Worm (Caenorhabditis elegans) whole organism, young adult: ENCODE results near the gene acs-4.
A peak's percentile ranks its signal among the peaks of the same experiment; 100 is the strongest.

Source experiments
- B0336.3 ChIP-seq: fragments of 200-800 bp; sonication (Bioruptor generic); IDR thresholded peaks from 2 replicates; pipeline ENCODE4 v1.3.6; 2022; ENCODE audit warnings: missing genetic modification characterization, missing compliant biosample characterization
- F10E7.11 ChIP-seq: sonication (generic microtip); optimal IDR thresholded peaks from 2 replicates; lab custom pipeline; 2017; ENCODE audit warnings: mild to moderate bottlenecking, missing genetic modification characterization, moderate library complexity, missing compliant biosample characterization
- F22D6.2 ChIP-seq: sonication (generic microtip); optimal IDR thresholded peaks from 2 replicates; lab custom pipeline; 2016; ENCODE audit warnings: mild to moderate bottlenecking, missing genetic modification characterization, missing compliant biosample characterization
- F57A8.1 ChIP-seq: fragments of 200-800 bp; sonication (Bioruptor generic); optimal IDR thresholded peaks from 2 replicates; lab custom pipeline; 2018; ENCODE audit warnings: mild to moderate bottlenecking, missing genetic modification characterization, moderate library complexity, missing compliant biosample characterization
- K11D2.4 ChIP-seq: fragments of 200-800 bp; sonication (Bioruptor generic); IDR thresholded peaks from 2 replicates; pipeline ENCODE4 v1.3.6; 2022; ENCODE audit warnings: missing genetic modification reagents, missing genetic modification characterization, missing compliant biosample characterization
- T26A5.8 ChIP-seq: sonication (generic microtip); optimal IDR thresholded peaks from 2 replicates; lab custom pipeline; 2016; ENCODE audit warnings: missing genetic modification characterization, missing compliant biosample characterization
- ZK185.1 ChIP-seq: sonication (generic microtip); optimal IDR thresholded peaks from 2 replicates; lab custom pipeline; 2016; ENCODE audit warnings: mild to moderate bottlenecking, missing genetic modification characterization, missing compliant biosample characterization; ENCODE audit not compliant: poor library complexity, severe bottlenecking
- aptf-2 ChIP-seq: fragments of 200-800 bp; sonication (Bioruptor generic); conservative IDR thresholded peaks from 2 replicates; pipeline ENCODE4 v1.3.6; 2022; ENCODE audit warnings: missing genetic modification reagents, missing genetic modification characterization, missing compliant biosample characterization
- aptf-3 ChIP-seq: fragments of 200-800 bp; sonication (Bioruptor generic); IDR thresholded peaks from 2 replicates; pipeline ENCODE4 v1.3.6; 2022; ENCODE audit warnings: missing genetic modification characterization, missing compliant biosample characterization
- athp-1 ChIP-seq: sonication (generic microtip); optimal IDR thresholded peaks from 2 replicates; lab custom pipeline; 2017; ENCODE audit warnings: mild to moderate bottlenecking, missing genetic modification characterization, missing compliant biosample characterization
- attf-3 ChIP-seq: fragments of 200-800 bp; sonication (Bioruptor generic); conservative IDR thresholded peaks from 2 replicates; pipeline ENCODE4 v1.3.6; 2022; ENCODE audit warnings: missing genetic modification reagents, missing genetic modification characterization, missing compliant biosample characterization
- ceh-27 ChIP-seq: fragments of 200-800 bp; sonication (Bioruptor generic); optimal IDR thresholded peaks from 2 replicates; lab custom pipeline; 2018; ENCODE audit warnings: mild to moderate bottlenecking, missing genetic modification characterization, moderate library complexity, missing compliant biosample characterization
- die-1 ChIP-seq: sonication (generic microtip); optimal IDR thresholded peaks from 2 replicates; lab custom pipeline; 2016; ENCODE audit warnings: missing genotype, mild to moderate bottlenecking, missing genetic modification characterization, missing compliant biosample characterization
- dox-1 ChIP-seq: fragments of 200-800 bp; sonication (Bioruptor generic); IDR thresholded peaks from 2 replicates; pipeline ENCODE4 v1.3.6; 2022; ENCODE audit warnings: missing genetic modification reagents, missing genetic modification characterization, missing compliant biosample characterization
- egl-44 ChIP-seq: fragments of 200-800 bp; sonication (Bioruptor generic); IDR thresholded peaks from 2 replicates; pipeline ENCODE4 v1.3.6; 2022; ENCODE audit warnings: missing genetic modification reagents, missing genetic modification characterization, missing compliant biosample characterization
- ets-4 ChIP-seq: fragments of 200-800 bp; sonication (Bioruptor generic); optimal IDR thresholded peaks from 2 replicates; lab custom pipeline; 2018; ENCODE audit warnings: mild to moderate bottlenecking, missing genetic modification characterization, missing compliant biosample characterization
- gei-17 ChIP-seq: fragments of 200-800 bp; sonication (Bioruptor generic); optimal IDR thresholded peaks from 2 replicates; lab custom pipeline; 2018; ENCODE audit warnings: mild to moderate bottlenecking, missing genetic modification characterization, missing compliant biosample characterization
- hlh-12 ChIP-seq: sonication (generic microtip); optimal IDR thresholded peaks from 2 replicates; lab custom pipeline; 2016; ENCODE audit warnings: missing genetic modification characterization, missing compliant biosample characterization
- hmg-1.2 ChIP-seq: fragments of 200-800 bp; sonication (Bioruptor generic); IDR thresholded peaks from 2 replicates; pipeline ENCODE4 v1.3.6; 2022; ENCODE audit warnings: missing genetic modification reagents, missing genetic modification characterization, missing compliant biosample characterization
- lin-40 ChIP-seq: sonication (generic microtip); optimal IDR thresholded peaks from 2 replicates; lab custom pipeline; 2016; ENCODE audit warnings: missing genetic modification characterization, mild to moderate bottlenecking, missing compliant biosample characterization, missing genotype, missing genetic modification reagents
- madf-10 ChIP-seq: sonication (generic microtip); optimal IDR thresholded peaks from 2 replicates; lab custom pipeline; 2016; ENCODE audit warnings: mild to moderate bottlenecking, missing genetic modification characterization, missing compliant biosample characterization
- madf-3 ChIP-seq: fragments of 200-800 bp; sonication (Bioruptor generic); IDR thresholded peaks from 2 replicates; pipeline ENCODE4 v1.3.6; 2022; ENCODE audit warnings: missing genetic modification reagents, missing genetic modification characterization, missing compliant biosample characterization
- nfya-1 ChIP-seq: sonication (generic microtip); optimal IDR thresholded peaks from 2 replicates; lab custom pipeline; 2017; ENCODE audit warnings: antibody characterized with exemption, missing compliant biosample characterization, missing genetic modification characterization, borderline replicate concordance; ENCODE audit not compliant: insufficient read depth
- nfyb-1 ChIP-seq: fragments of 200-800 bp; sonication (Bioruptor generic); IDR thresholded peaks from 2 replicates; pipeline ENCODE4 v1.3.6; 2022; ENCODE audit warnings: missing genetic modification reagents, missing genetic modification characterization, missing compliant biosample characterization
- nhr-80 ChIP-seq: sonication (generic microtip); optimal IDR thresholded peaks from 2 replicates; lab custom pipeline; 2016; ENCODE audit warnings: missing genetic modification characterization, missing compliant biosample characterization
- pbrm-1 ChIP-seq: fragments of 200-800 bp; sonication (Bioruptor generic); IDR thresholded peaks from 2 replicates; pipeline ENCODE4 v1.3.6; 2022; ENCODE audit warnings: missing genetic modification reagents, missing genetic modification characterization, missing compliant biosample characterization
- rpc-1 ChIP-seq, 2 experiments: fragments of 150-350 bp in 1 of 2; sonication (generic microtip) in 1 of 2; optimal IDR thresholded peaks; 2 replicates each; lab custom pipeline; 2014 to 2018; ENCODE audit warnings: missing biosample characterization in 1 of 2, missing genetic modification characterization in 1 of 2, missing genetic modification reagents in 1 of 2, missing genotype in 1 of 2
- sea-2 ChIP-seq: fragments of 200-800 bp; sonication (Bioruptor generic); IDR thresholded peaks from 2 replicates; pipeline ENCODE4 v1.3.6; 2022; ENCODE audit warnings: missing genetic modification characterization, missing compliant biosample characterization
- snpc-4 ChIP-seq, 5 experiments: fragments of 150-350 bp in 1 of 5; sonication (generic microtip) in 4 of 5; optimal IDR thresholded peaks; 2 replicates each; lab custom pipeline; 2014 to 2018; ENCODE audit warnings: missing genetic modification characterization in 5 of 5, missing biosample characterization in 3 of 5, antibody characterized with exemption in 2 of 5, mild to moderate bottlenecking in 2 of 5, missing compliant biosample characterization in 2 of 5, missing genotype in 2 of 5, moderate library complexity in 2 of 5, missing genetic modification reagents in 1 of 5
- tbx-9 ChIP-seq: sonication (generic microtip); optimal IDR thresholded peaks from 2 replicates; lab custom pipeline; 2016; ENCODE audit warnings: borderline replicate concordance, missing genetic modification characterization, inconsistent platforms, missing compliant biosample characterization
- ztf-18 ChIP-seq: sonication (generic microtip); optimal IDR thresholded peaks from 2 replicates; lab custom pipeline; 2016; ENCODE audit warnings: missing genotype, mild to moderate bottlenecking, missing genetic modification characterization, missing compliant biosample characterization
- ztf-25 ChIP-seq: fragments of 200-800 bp; sonication (Bioruptor generic); IDR thresholded peaks from 2 replicates; pipeline ENCODE4 v1.3.6; 2022; ENCODE audit warnings: missing genetic modification reagents, missing genetic modification characterization, missing compliant biosample characterization
- ztf-26 ChIP-seq: sonication (generic microtip); optimal IDR thresholded peaks from 2 replicates; lab custom pipeline; 2017; ENCODE audit warnings: missing genetic modification characterization, missing compliant biosample characterization
- ztf-28 ChIP-seq: fragments of 200-800 bp; sonication (Bioruptor generic); IDR thresholded peaks from 2 replicates; pipeline ENCODE4 v1.3.6; 2022; ENCODE audit warnings: missing genetic modification reagents, missing genetic modification characterization, missing compliant biosample characterization

acs-4 gene

ce11 chrIII:7144749-7145148 lies 22.9 kb upstream of the acs-4 start, which contains the start of gene glr-2:
glr-2 (minus strand) TSS chrIII:7144959.
- TF ChIP-seq K11D2.4, result no peak
- TF ChIP-seq, all 124 proteins: peak for 0

DNA sequence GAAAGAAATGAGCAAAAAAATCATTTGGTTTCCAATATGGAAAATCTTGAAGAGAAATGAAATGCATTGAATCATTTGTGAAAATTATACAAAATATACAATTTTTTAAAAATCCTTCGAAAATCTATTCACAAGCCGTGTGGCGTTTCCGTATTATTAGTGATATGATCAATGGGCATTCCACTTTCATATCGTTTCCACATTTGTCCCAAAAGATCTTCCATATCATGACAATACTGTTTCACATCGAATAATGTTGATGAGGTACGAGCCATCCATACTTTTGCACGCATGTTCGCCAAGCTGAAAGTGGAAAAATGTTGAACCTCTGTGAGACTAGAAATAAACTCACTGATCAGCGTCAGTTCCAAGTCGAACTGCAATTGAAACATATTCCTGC lies 21.3 kb upstream of the acs-4 start:
- TF ChIP-seq snpc-4 (GFP tag; optimal IDR thresholded peaks at IDR 0.05; lab: Kevin White, UChicago), result no peak
- TF ChIP-seq snpc-4 (tag; optimal IDR thresholded peaks at IDR 0.05; lab: Kevin White, UChicago), result no peak
- TF ChIP-seq ets-4 (GFP tag; lab: Kevin White, UChicago), result no peak
- 0 out of 2 replicates have a peak, but pooled peaks have one; percentile 26 for TF ChIP-seq madf-3
- TF ChIP-seq, all 124 proteins: peak for 1

- TF ChIP-seq egl-44 (GFP tag; lab: Robert Waterston, UW), result no peak
- TF ChIP-seq aptf-2 (GFP tag; lab: Robert Waterston, UW), result no peak
- no peak for TF ChIP-seq sea-2 (GFP tag; lab: Robert Waterston, UW)
- TF ChIP-seq B0336.3 (GFP tag; lab: Robert Waterston, UW), result no peak
- TF ChIP-seq hmg-1.2 (GFP tag; lab: Robert Waterston, UW), result no peak
- TF ChIP-seq tbx-9 (tag; lab: Kevin White, UChicago), result no peak
- TF ChIP-seq dox-1 (GFP tag; lab: Robert Waterston, UW), result no peak
- no peak for TF ChIP-seq ceh-27 (GFP tag; lab: Kevin White, UChicago)
- TF ChIP-seq die-1 (tag; lab: Kevin White, UChicago), result no peak
- TF ChIP-seq gei-17 (GFP tag; lab: Kevin White, UChicago), result no peak
- no peak for TF ChIP-seq nfya-1 (tag; lab: Kevin White, UChicago)
- TF ChIP-seq nhr-80 (tag; lab: Kevin White, UChicago), result no peak
- TF ChIP-seq ztf-18 (tag; lab: Kevin White, UChicago), result no peak
- TF ChIP-seq F22D6.2, result no peak
- TF ChIP-seq nfyb-1 (GFP tag; lab: Robert Waterston, UW), result no peak
These were observed 19.4 kb upstream of the acs-4 start for ce11 chrIII:7148191-7148590.

ce11 chrIII:7150162-7150561 lies 17.5 kb upstream of the acs-4 start:
- no peak for TF ChIP-seq ZK185.1 (tag; lab: Kevin White, UChicago)
- no peak for TF ChIP-seq gei-17 (GFP tag; lab: Kevin White, UChicago)
- no peak for TF ChIP-seq madf-10 (tag; lab: Kevin White, UChicago)
- TF ChIP-seq aptf-2 (GFP tag; lab: Robert Waterston, UW), result no peak

DNA sequence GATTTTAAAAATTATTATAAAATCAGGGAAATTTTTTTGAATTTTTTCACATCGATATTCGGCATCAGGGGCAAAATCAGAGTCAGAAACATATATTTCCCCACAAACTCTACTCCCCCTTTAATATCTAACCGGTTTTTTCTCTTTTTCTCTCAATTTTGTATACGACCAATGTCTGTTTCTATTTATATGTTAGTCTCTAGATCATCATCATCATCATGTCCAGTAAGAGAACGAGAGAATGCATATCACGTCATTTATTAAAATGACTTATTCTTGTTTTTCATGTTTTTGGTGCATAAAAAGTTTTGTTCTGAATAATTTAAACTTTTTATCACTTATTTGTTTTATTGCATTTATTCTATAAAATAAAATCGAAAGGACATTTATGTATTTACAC lies 15.1 kb upstream of the acs-4 start:
- no peak for TF ChIP-seq hlh-12 (tag; lab: Kevin White, UChicago)
- TF ChIP-seq lin-40 (tag; lab: Kevin White, UChicago), result no peak
- no peak for TF ChIP-seq rpc-1 (optimal IDR thresholded peaks at IDR 0.05; lab: Kevin White, UChicago)
- no peak for TF ChIP-seq rpc-1 (tag; optimal IDR thresholded peaks at IDR 0.05; lab: Kevin White, UChicago)
- TF ChIP-seq pbrm-1 (GFP tag; lab: Robert Waterston, UW), result no peak
- no peak for TF ChIP-seq aptf-3 (GFP tag; lab: Robert Waterston, UW)
- no peak for TF ChIP-seq ztf-25 (GFP tag; lab: Robert Waterston, UW)
- TF ChIP-seq ztf-28 (GFP tag; lab: Robert Waterston, UW), result no peak
- TF ChIP-seq attf-3 (GFP tag; lab: Robert Waterston, UW), result no peak
- no peak for TF ChIP-seq snpc-4 (GFP tag; optimal IDR thresholded peaks at IDR 0.05; lab: Kevin White, UChicago)
- no peak for TF ChIP-seq snpc-4 (tag; optimal IDR thresholded peaks at IDR 0.05; lab: Kevin White, UChicago)
- no peak for TF ChIP-seq ztf-26 (tag; lab: Kevin White, UChicago)
- TF ChIP-seq athp-1 (tag; lab: Kevin White, UChicago), result no peak
- no peak for TF ChIP-seq F57A8.1 (GFP tag; lab: Kevin White, UChicago)
- TF ChIP-seq T26A5.8 (tag; lab: Kevin White, UChicago), result no peak
- TF ChIP-seq ets-4 (GFP tag; lab: Kevin White, UChicago), result no peak
- TF ChIP-seq F10E7.11 (tag; lab: Kevin White, UChicago), result no peak
- no peak for TF ChIP-seq ztf-18 (tag; lab: Kevin White, UChicago)
